Worm (Caenorhabditis elegans): ENCODE data around the gene M01H9.2.

Gene M01H9.2

DNA sequence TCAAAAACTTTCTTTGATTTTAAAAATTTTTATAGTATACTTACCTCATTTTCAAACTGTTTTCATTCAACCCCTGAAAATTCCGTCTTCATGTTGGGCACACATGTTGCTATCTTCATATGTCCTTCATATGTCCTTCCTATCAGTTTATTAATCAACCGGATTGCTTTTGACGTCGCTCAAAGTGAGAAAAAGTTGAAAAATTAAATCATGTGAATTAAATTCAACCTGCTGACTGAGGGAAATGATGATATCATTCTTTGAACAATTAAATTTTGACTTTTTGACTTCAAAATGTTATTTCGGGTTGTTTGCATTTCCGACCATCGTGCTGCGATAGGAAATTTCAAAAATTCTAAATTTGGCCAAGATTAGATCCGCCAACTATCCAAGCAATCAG lies 21.5 kb upstream of the M01H9.2 start:
- TF ChIP-seq ztf-11 (tag; optimal IDR thresholded peaks at IDR 0.05): no peak
- no peak for TF ChIP-seq ama-1 (optimal IDR thresholded peaks at IDR 0.05)
- TF ChIP-seq egl-27 (tag; optimal IDR thresholded peaks at IDR 0.05): no peak
- TF ChIP-seq fos-1 (tag; optimal IDR thresholded peaks at IDR 0.05): peak; percentile 19

DNA sequence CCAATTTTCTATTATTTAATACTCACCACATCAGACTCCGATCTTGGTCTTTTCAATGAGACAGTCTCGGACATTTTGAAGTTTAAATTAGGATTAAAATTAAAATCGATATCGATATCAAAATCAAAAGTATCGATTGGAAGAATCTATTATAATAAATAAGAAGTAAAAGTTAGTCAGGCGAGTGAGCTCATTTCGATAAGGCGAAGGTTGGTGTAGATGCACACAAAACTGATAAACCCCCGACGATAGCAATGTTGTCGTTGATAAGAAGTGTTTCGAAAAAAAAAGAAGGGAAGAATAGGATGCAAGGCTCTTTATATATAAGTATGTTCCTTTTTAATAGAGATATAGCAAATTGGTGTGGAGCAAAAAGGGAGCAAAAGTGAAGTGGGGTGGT lies 19.5 kb upstream of the M01H9.2 start, which contains the start of gene M01H9.4:
Gene M01H9.4, minus strand, starts transcription at position 379 of the 400 bp plus-strand sequence.
- TF ChIP-seq Y55F3AM.14 (GFP tag; optimal IDR thresholded peaks at IDR 0.05) (no peak), sma-9 (GFP tag; optimal IDR thresholded peaks at IDR 0.05) (peak; percentile 49), sma-9 (tag; optimal IDR thresholded peaks at IDR 0.05) (no peak), fos-1 (tag; optimal IDR thresholded peaks at IDR 0.05) (peak; percentile 99)

DNA sequence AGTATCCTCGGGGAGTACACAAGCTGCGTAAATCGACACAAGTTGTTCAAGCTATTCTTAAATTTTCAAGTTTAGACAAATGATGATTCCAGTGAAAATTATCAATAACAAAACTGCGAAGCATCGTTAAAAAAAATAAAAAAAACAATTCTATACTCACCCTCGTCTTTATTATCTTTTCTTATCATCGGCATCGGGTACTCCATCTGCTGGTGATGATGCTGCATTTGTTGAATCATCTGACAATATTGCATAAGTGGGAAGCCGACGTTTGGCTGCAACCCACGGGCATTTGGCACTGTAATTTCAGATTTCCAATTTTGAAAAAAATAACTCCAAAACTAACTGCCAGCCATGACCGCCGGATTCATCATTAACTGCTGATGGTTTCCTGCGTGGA lies 18.3 kb upstream of the M01H9.2 start:
- TF ChIP-seq ceh-16 (tag; optimal IDR thresholded peaks at IDR 0.05) (no peak), ZK546.5 (tag; optimal IDR thresholded peaks at IDR 0.05) (no peak), nhr-25 (tag; optimal IDR thresholded peaks at IDR 0.05) (no peak), fos-1 (tag; optimal IDR thresholded peaks at IDR 0.05) (peak; percentile 59)

DNA sequence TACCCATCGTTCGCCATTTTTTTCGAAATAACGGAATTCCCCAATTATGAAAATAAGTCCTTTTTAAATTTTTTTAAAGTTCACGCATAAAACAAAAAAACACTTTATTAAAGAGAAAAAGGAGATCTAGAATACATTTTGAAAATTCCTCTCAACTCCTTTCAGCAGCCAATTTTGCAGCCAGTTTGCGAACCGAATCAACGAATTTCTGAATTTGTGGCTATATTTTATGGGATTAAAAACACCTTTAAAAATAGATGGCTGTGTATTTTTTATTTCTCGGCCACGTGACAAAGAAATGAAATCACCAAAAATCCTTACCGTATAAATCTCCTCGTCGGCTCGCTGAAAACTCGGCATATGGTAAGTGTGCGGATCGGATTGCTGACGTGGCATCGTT lies 17.0 kb upstream of the M01H9.2 start, which contains the start of gene M01H9.10:
Gene M01H9.10, minus strand, starts transcription at position 101 of the 400 bp plus-strand sequence.
- TF ChIP-seq sma-3 (GFP tag; optimal IDR thresholded peaks at IDR 0.05) (no peak), nhr-11 (tag; optimal IDR thresholded peaks at IDR 0.05) (no peak), aly-2 (tag; optimal IDR thresholded peaks at IDR 0.05) (no peak), gmeb-1 (tag; optimal IDR thresholded peaks at IDR 0.05) (no peak), ZK546.5 (tag; optimal IDR thresholded peaks at IDR 0.05) (no peak), R02D3.7 (tag; optimal IDR thresholded peaks at IDR 0.05) (no peak), nhr-21 (tag; optimal IDR thresholded peaks at IDR 0.05) (no peak), lin-13 (GFP tag; optimal IDR thresholded peaks at IDR 0.05) (no peak), C34F6.9 (tag; optimal IDR thresholded peaks at IDR 0.05) (no peak), lsy-2 (tag; optimal IDR thresholded peaks at IDR 0.05) (no peak), fos-1 (tag; optimal IDR thresholded peaks at IDR 0.05) (no peak), mdl-1 (tag; optimal IDR thresholded peaks at IDR 0.05) (no peak), ztf-11 (tag; optimal IDR thresholded peaks at IDR 0.05) (no peak), nhr-129 (tag; optimal IDR thresholded peaks at IDR 0.05) (no peak), nhr-12 (tag; optimal IDR thresholded peaks at IDR 0.05) (no peak), sma-9 (GFP tag; optimal IDR thresholded peaks at IDR 0.05) (no peak), sma-9 (tag; optimal IDR thresholded peaks at IDR 0.05) (no peak), skn-1 (tag; optimal IDR thresholded peaks at IDR 0.05) (no peak)

DNA sequence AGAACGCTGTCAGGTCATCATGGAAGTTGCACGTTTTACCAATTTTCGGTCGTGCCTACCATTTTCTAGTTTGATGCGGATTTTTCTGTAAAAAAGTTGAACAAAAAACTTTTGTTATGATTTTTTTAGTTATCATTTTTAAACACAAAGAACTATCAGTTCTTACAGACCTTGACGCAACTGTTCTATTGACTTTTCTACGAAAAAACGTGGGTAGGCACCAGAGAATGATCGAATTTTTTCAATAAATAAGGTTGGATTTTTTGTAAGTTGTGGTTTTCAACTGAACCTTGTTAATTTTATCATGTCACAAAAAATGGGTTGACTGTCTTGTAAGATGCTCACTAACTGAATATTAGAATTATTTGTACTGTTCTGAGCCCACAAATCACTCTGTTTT lies 15.6 kb upstream of the M01H9.2 start:
- TF ChIP-seq ztf-11 (tag; optimal IDR thresholded peaks at IDR 0.05) (no peak), peb-1 (tag; optimal IDR thresholded peaks at IDR 0.05) (no peak), sma-9 (GFP tag; optimal IDR thresholded peaks at IDR 0.05) (peak; percentile 64), sma-9 (tag; optimal IDR thresholded peaks at IDR 0.05) (no peak)

DNA sequence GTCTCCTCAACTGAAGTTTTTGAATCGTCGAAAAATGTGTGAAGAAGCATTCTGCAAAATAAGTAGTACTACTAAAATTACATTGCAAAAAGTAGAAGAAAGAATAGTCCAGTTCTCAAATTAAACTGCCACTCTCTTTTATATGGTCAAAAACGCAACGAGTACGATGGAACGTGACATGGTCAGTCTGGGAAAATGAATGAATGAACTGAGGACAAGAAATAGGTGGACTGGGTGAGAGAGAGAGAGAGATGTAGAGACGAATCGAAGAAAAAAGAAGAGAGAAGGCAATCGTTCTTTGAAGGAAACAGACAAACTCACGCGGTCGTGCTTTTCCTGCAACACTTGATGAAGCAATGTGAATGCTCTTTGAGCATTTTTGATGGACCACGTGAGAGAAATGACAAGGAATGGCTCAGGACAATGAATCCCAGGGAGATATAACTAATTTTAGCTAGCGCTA lies 14.0 kb upstream of the M01H9.2 start, which contains the start of gene M01H9.3:
Gene M01H9.3, minus strand, starts transcription at position 51 of the 463 bp plus-strand sequence.
- peak; percentile 39 for TF ChIP-seq sma-3 (GFP tag; optimal IDR thresholded peaks at IDR 0.05)
- peak; percentile 44 for TF ChIP-seq sem-4 (tag; optimal IDR thresholded peaks at IDR 0.05)
- TF ChIP-seq zag-1 (tag; optimal IDR thresholded peaks at IDR 0.05): peak; percentile 1
- no peak for TF ChIP-seq alr-1 (tag; optimal IDR thresholded peaks at IDR 0.05)
- no peak for TF ChIP-seq ceh-16 (tag; optimal IDR thresholded peaks at IDR 0.05)
- TF ChIP-seq nhr-6 (tag; optimal IDR thresholded peaks at IDR 0.05): peak; percentile 80
- TF ChIP-seq ztf-1 (GFP tag; conservative IDR thresholded peaks at IDR 0.05): no peak
- TF ChIP-seq ztf-11 (tag; optimal IDR thresholded peaks at IDR 0.05): no peak
- TF ChIP-seq nhr-77 (tag; optimal IDR thresholded peaks at IDR 0.05): no peak
- TF ChIP-seq ztf-4 (tag; optimal IDR thresholded peaks at IDR 0.05): peak; percentile 76
- TF ChIP-seq C34F6.9 (tag; optimal IDR thresholded peaks at IDR 0.05): peak; percentile 82
- TF ChIP-seq fos-1 (tag; optimal IDR thresholded peaks at IDR 0.05): peak; percentile 55
- no peak for TF ChIP-seq unc-62 (GFP tag; optimal IDR thresholded peaks at IDR 0.05)
- TF ChIP-seq lin-11 (tag; optimal IDR thresholded peaks at IDR 0.05): no peak
- peak; percentile 91 for TF ChIP-seq ama-1 (optimal IDR thresholded peaks at IDR 0.05)
- TF ChIP-seq R02D3.7 (tag; optimal IDR thresholded peaks at IDR 0.05): no peak
- TF ChIP-seq lin-39 (tag; optimal IDR thresholded peaks at IDR 0.05): no peak
- TF ChIP-seq mbf-1 (tag; optimal IDR thresholded peaks at IDR 0.05): no peak
- TF ChIP-seq dmd-4 (tag; optimal IDR thresholded peaks at IDR 0.05): no peak
- TF ChIP-seq sma-9 (GFP tag; optimal IDR thresholded peaks at IDR 0.05): peak; percentile 90
- no peak for TF ChIP-seq sma-9 (tag; optimal IDR thresholded peaks at IDR 0.05)
- TF ChIP-seq nhr-237 (tag; optimal IDR thresholded peaks at IDR 0.05): no peak
- peak; percentile 20 for TF ChIP-seq nhr-21 (tag; optimal IDR thresholded peaks at IDR 0.05)
- TF ChIP-seq unc-55 (GFP tag; optimal IDR thresholded peaks at IDR 0.05): peak; percentile 57
- TF ChIP-seq mdl-1 (tag; optimal IDR thresholded peaks at IDR 0.05): peak in 1 of 2 experiments; percentile 68
- TF ChIP-seq F13H6.1 (tag; optimal IDR thresholded peaks at IDR 0.05): peak; percentile 81
- TF ChIP-seq gmeb-1 (tag; optimal IDR thresholded peaks at IDR 0.05): peak; percentile 24
- peak; percentile 97 for TF ChIP-seq nhr-129 (tag; optimal IDR thresholded peaks at IDR 0.05)
- TF ChIP-seq skn-1 (tag; optimal IDR thresholded peaks at IDR 0.05): no peak
- TF ChIP-seq nhr-25 (tag; optimal IDR thresholded peaks at IDR 0.05): peak; percentile 60
- peak; percentile 79 for TF ChIP-seq crh-2 (tag; optimal IDR thresholded peaks at IDR 0.05)
- peak in 1 of 2 experiments; percentile 76 for TF ChIP-seq lsy-2 (tag; optimal IDR thresholded peaks at IDR 0.05)
- peak; percentile 15 for TF ChIP-seq snpc-4 (tag; optimal IDR thresholded peaks at IDR 0.05)

Measured in whole organism, L2 larva.